Worm (Caenorhabditis elegans): ENCODE results near the gene srx-33.

- TF ChIP-seq tab-1 (GFP tag; IDR thresholded peaks at IDR 0.05) (no peak), med-1 (GFP tag; optimal IDR thresholded peaks at IDR 0.05; ENCODE audit: insufficient read depth) (no peak), ztf-23 (GFP tag; IDR thresholded peaks at IDR 0.05) (no peak), flt-1 (GFP tag; IDR thresholded peaks at IDR 0.05) (no peak), cog-1 (tag; optimal IDR thresholded peaks at IDR 0.05) (no peak), klf-2 (GFP tag; conservative IDR thresholded peaks at IDR 0.05) (no peak), ref-1 (GFP tag; conservative IDR thresholded peaks at IDR 0.05) (no peak)
Observed at ce11 chrV:7093720-7094401, 24.8 kb downstream of the srx-33 start, which contains the start of gene nhr-135.

Measured in whole organism, midembryonic.